Worm (Caenorhabditis elegans) whole organism, L1 larva: ENCODE measurements around the gene msp-78.

Experiments used
- ama-1 ChIP-seq: fragments of 150-350 bp; optimal IDR thresholded peaks from 2 replicates; lab custom pipeline; 2014
- ceh-63 ChIP-seq: fragments of 200-800 bp; sonication (Bioruptor generic); optimal IDR thresholded peaks from 2 replicates; lab custom pipeline; 2018; ENCODE audit warnings: mild to moderate bottlenecking, missing genetic modification characterization, missing compliant biosample characterization
- jun-1 ChIP-seq: fragments of 150-350 bp; optimal IDR thresholded peaks from 2 replicates; lab custom pipeline; 2014; ENCODE audit warnings: missing biosample characterization, missing genetic modification reagents, missing genetic modification characterization
- sptf-1 ChIP-seq: fragments of 150-350 bp; optimal IDR thresholded peaks from 2 replicates; lab custom pipeline; 2014; ENCODE audit warnings: missing biosample characterization, missing genetic modification characterization
- unc-62 ChIP-seq: fragments of 150-350 bp; optimal IDR thresholded peaks from 2 replicates; lab custom pipeline; 2014; ENCODE audit warnings: missing biosample characterization, missing genetic modification reagents, missing genetic modification characterization

DNA sequence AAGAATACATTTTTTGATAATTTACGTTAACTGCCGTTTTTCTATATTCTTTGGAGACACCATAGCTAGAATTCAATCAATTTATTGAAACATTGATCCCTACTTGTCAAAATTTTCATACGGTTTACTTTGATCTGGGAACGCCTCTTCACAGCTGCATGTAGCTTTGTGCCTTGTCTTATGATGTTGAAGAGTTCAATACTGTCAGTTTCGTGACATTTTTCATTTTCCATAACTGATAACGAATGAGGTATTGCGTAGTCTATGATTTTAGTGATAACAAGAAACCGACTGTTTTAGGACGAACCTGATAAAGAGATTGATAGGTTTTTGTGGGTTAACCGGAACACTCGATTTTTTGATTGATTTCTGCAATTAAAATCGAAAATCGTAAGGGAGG, 31.6 kb downstream of the msp-78 start:
- TF ChIP-seq sptf-1 (tag; lab: Kevin White, UChicago), result no peak
- no peak for TF ChIP-seq jun-1
- no peak for TF ChIP-seq ama-1
- no peak for TF ChIP-seq ceh-63 (GFP tag; lab: Kevin White, UChicago)
- no peak for TF ChIP-seq unc-62 (GFP tag; lab: Kevin White, UChicago)
